Fruit fly (Drosophila melanogaster) whole organism, embryonic: ENCODE measurements around the gene CG5096.

Experiments
- Atf3 ChIP-seq: fragments of 200-800 bp; sonication (Bioruptor generic); optimal IDR thresholded peaks from 3 replicates; lab custom pipeline; 2016; ENCODE audit warnings: missing biosample characterization, missing genetic modification characterization
- CG10267 ChIP-seq: fragments of 200-800 bp; sonication (Bioruptor generic); optimal IDR thresholded peaks from 2 replicates; lab custom pipeline; 2018; ENCODE audit warnings: missing biosample characterization, mild to moderate bottlenecking, missing genetic modification characterization, moderate library complexity
- CG10274 ChIP-seq: fragments of 200-800 bp; sonication (Bioruptor generic); optimal IDR thresholded peaks from 3 replicates; lab custom pipeline; 2017; ENCODE audit warnings: missing biosample characterization, mild to moderate bottlenecking, missing genetic modification characterization
- CG11560 ChIP-seq: fragments of 200-800 bp; sonication (Bioruptor generic); IDR thresholded peaks from 3 replicates; pipeline ENCODE4 v1.3.6; 2022; ENCODE audit warnings: missing biosample characterization, missing genetic modification characterization
- CG11723 ChIP-seq: fragments of 200-800 bp; sonication (Bioruptor generic); optimal IDR thresholded peaks from 2 replicates; lab custom pipeline; 2017; ENCODE audit warnings: missing biosample characterization, mild to moderate bottlenecking, missing genetic modification characterization
- CG12659 ChIP-seq: fragments of 200-800 bp; sonication (Bioruptor generic); optimal IDR thresholded peaks from 3 replicates; lab custom pipeline; 2017; ENCODE audit warnings: mild to moderate bottlenecking, missing biosample characterization, missing genetic modification reagents, missing genetic modification characterization
- CG13287 ChIP-seq: fragments of 200-800 bp; sonication (Bioruptor generic); IDR thresholded peaks from 2 replicates; pipeline ENCODE4 v1.3.6; 2022; ENCODE audit warnings: missing biosample characterization, missing genetic modification characterization; ENCODE audit not compliant: partially characterized antibody
- CG16813 ChIP-seq: fragments of 200-800 bp; sonication (Bioruptor generic); IDR thresholded peaks from 3 replicates; pipeline ENCODE4 v1.3.6; 2022; ENCODE audit warnings: missing biosample characterization, missing genetic modification characterization; ENCODE audit not compliant: partially characterized antibody
- CG17802 ChIP-seq: fragments of 200-800 bp; sonication (Bioruptor generic); optimal IDR thresholded peaks from 2 replicates; lab custom pipeline; 2018; ENCODE audit warnings: missing biosample characterization, mild to moderate bottlenecking, missing genetic modification characterization, moderate library complexity
- CG2116 ChIP-seq: fragments of 200-800 bp; sonication (Bioruptor generic); optimal IDR thresholded peaks from 3 replicates; lab custom pipeline; 2018; ENCODE audit warnings: missing biosample characterization, mild to moderate bottlenecking, missing genetic modification characterization
- CG2678 ChIP-seq: fragments of 200-800 bp; sonication (Bioruptor generic); optimal IDR thresholded peaks from 3 replicates; lab custom pipeline; 2019; ENCODE audit warnings: missing biosample characterization, mild to moderate bottlenecking, missing genetic modification characterization, moderate library complexity
- CG30020 ChIP-seq: fragments of 200-800 bp; optimal IDR thresholded peaks from 2 replicates; lab custom pipeline; 2019; ENCODE audit warnings: missing biosample characterization, mild to moderate bottlenecking, missing genetic modification characterization, moderate library complexity
- CG3065 ChIP-seq: fragments of 200-800 bp; sonication (Bioruptor generic); optimal IDR thresholded peaks from 2 replicates; lab custom pipeline; 2016; ENCODE audit warnings: missing biosample characterization, missing genetic modification characterization
- CG31388 ChIP-seq: fragments of 200-800 bp; sonication (Bioruptor generic); optimal IDR thresholded peaks from 2 replicates; lab custom pipeline; 2016; ENCODE audit warnings: missing biosample characterization, missing genetic modification characterization
- CG3163 ChIP-seq: fragments of 200-800 bp; sonication (Bioruptor generic); optimal IDR thresholded peaks from 3 replicates; lab custom pipeline; 2016; ENCODE audit warnings: missing biosample characterization, missing genetic modification characterization
- CG33557 ChIP-seq: fragments of 200-800 bp; sonication (Bioruptor generic); optimal IDR thresholded peaks from 2 replicates; lab custom pipeline; 2019; ENCODE audit warnings: missing biosample characterization, mild to moderate bottlenecking, missing genetic modification characterization, moderate library complexity
- CG3995 ChIP-seq: fragments of 200-800 bp; sonication (Bioruptor generic); optimal IDR thresholded peaks from 3 replicates; lab custom pipeline; 2016; ENCODE audit warnings: missing biosample characterization, missing genetic modification characterization
- CG4617 ChIP-seq: fragments of 200-800 bp; sonication (Bioruptor generic); optimal IDR thresholded peaks from 3 replicates; lab custom pipeline; 2016; ENCODE audit warnings: missing biosample characterization, missing genetic modification characterization, borderline replicate concordance
- CG6254 ChIP-seq: fragments of 200-800 bp; sonication (Bioruptor generic); optimal IDR thresholded peaks from 3 replicates; lab custom pipeline; 2017; ENCODE audit warnings: mild to moderate bottlenecking, missing biosample characterization, missing genetic modification reagents, missing genetic modification characterization
- Dll ChIP-seq: fragments of 200-800 bp; sonication (Bioruptor generic); IDR thresholded peaks from 4 replicates; pipeline ENCODE4 v1.3.6; 2022; ENCODE audit warnings: missing biosample characterization, missing genetic modification characterization; ENCODE audit not compliant: partially characterized antibody
- Doc3 ChIP-seq: fragments of 200-800 bp; sonication (Bioruptor generic); IDR thresholded peaks from 3 replicates; pipeline ENCODE4 v1.3.6; 2022; ENCODE audit warnings: missing biosample characterization, missing genetic modification characterization; ENCODE audit not compliant: partially characterized antibody
- Dref ChIP-seq: fragments of 200-800 bp; sonication (Bioruptor generic); IDR thresholded peaks from 2 replicates; pipeline ENCODE4 v1.3.6; 2022; ENCODE audit warnings: missing biosample characterization, missing genetic modification characterization
- HLH54F ChIP-seq: fragments of 200-800 bp; sonication (Bioruptor generic); optimal IDR thresholded peaks from 3 replicates; lab custom pipeline; 2016; ENCODE audit warnings: missing biosample characterization, missing genetic modification characterization
- HmgD ChIP-seq: fragments of 200-800 bp; sonication (Bioruptor generic); optimal IDR thresholded peaks from 3 replicates; lab custom pipeline; 2016; ENCODE audit warnings: missing biosample characterization, missing genetic modification characterization
- Hr39 ChIP-seq: fragments of >200 bp; optimal IDR thresholded peaks from 2 replicates; lab custom pipeline; 2017
- MBD-R2 ChIP-seq: fragments of 200-800 bp; sonication (Bioruptor generic); IDR thresholded peaks from 2 replicates; pipeline ENCODE4 v1.3.6; 2022; ENCODE audit warnings: missing biosample characterization, missing genetic modification characterization
- Scr ChIP-seq: fragments of 200-800 bp; sonication (Bioruptor generic); IDR thresholded peaks from 2 replicates; pipeline ENCODE4 v1.3.6; 2022; ENCODE audit warnings: missing biosample characterization, missing genetic modification characterization; ENCODE audit not compliant: partially characterized antibody
- Sry-β ChIP-seq: fragments of 200-800 bp; sonication (Bioruptor generic); optimal IDR thresholded peaks from 2 replicates; lab custom pipeline; 2018; ENCODE audit warnings: missing biosample characterization, mild to moderate bottlenecking, missing genetic modification characterization, moderate library complexity
- Sry-δ ChIP-seq: fragments of 200-800 bp; sonication (Bioruptor generic); optimal IDR thresholded peaks from 2 replicates; lab custom pipeline; 2016; ENCODE audit warnings: missing biosample characterization, missing genetic modification characterization
- Trl ChIP-seq, 3 experiments: fragments of >200 bp in 2 of 3; fragments of 200-800 bp in 1 of 3; sonication (Bioruptor generic) in 1 of 3; optimal IDR thresholded peaks; 2 replicates in 1 of 3; 3 replicates in 2 of 3; lab custom pipeline; 2016 to 2017; ENCODE audit warnings: missing biosample characterization in 1 of 3, missing genetic modification characterization in 1 of 3
- YL-1 ChIP-seq: fragments of 200-800 bp; sonication (Bioruptor generic); optimal IDR thresholded peaks from 3 replicates; lab custom pipeline; 2017; ENCODE audit warnings: missing biosample characterization, mild to moderate bottlenecking, missing genetic modification characterization
- amos ChIP-seq: fragments of 200-800 bp; sonication (Bioruptor generic); IDR thresholded peaks from 2 replicates; pipeline ENCODE4 v1.3.6; 2022; ENCODE audit warnings: missing biosample characterization, missing genetic modification characterization; ENCODE audit not compliant: partially characterized antibody
- bab2 ChIP-seq: fragments of 200-800 bp; sonication (Bioruptor generic); optimal IDR thresholded peaks from 2 replicates; lab custom pipeline; 2016; ENCODE audit warnings: missing biosample characterization, missing genetic modification characterization
- br ChIP-seq: fragments of >200 bp; optimal IDR thresholded peaks from 2 replicates; lab custom pipeline; 2017
- gro ChIP-seq: fragments of 200-800 bp; sonication (Bioruptor generic); optimal IDR thresholded peaks from 2 replicates; lab custom pipeline; 2016; ENCODE audit warnings: missing biosample characterization, missing genetic modification characterization
- insv ChIP-seq, 2 experiments: fragments of 200-800 bp; sonication (Bioruptor generic); optimal IDR thresholded peaks; 3 replicates each; lab custom pipeline; 2016 to 2018; ENCODE audit warnings: missing biosample characterization in 2 of 2, missing genetic modification characterization in 2 of 2
- inv ChIP-seq: fragments of 200-800 bp; sonication (Bioruptor generic); IDR thresholded peaks from 2 replicates; pipeline ENCODE4 v1.3.6; 2022; ENCODE audit warnings: missing biosample characterization, missing genetic modification characterization; ENCODE audit not compliant: partially characterized antibody
- nerfin-2 ChIP-seq: fragments of 200-800 bp; sonication (Bioruptor generic); IDR thresholded peaks from 2 replicates; pipeline ENCODE4 v1.3.6; 2022; ENCODE audit warnings: missing biosample characterization, missing genetic modification characterization; ENCODE audit not compliant: partially characterized antibody
- odd ChIP-seq: fragments of 200-800 bp; sonication (Bioruptor generic); optimal IDR thresholded peaks from 2 replicates; lab custom pipeline; 2017; ENCODE audit warnings: missing biosample characterization, mild to moderate bottlenecking, missing genetic modification characterization
- pfk ChIP-seq: fragments of 200-800 bp; sonication (Bioruptor generic); optimal IDR thresholded peaks from 2 replicates; lab custom pipeline; 2018; ENCODE audit warnings: missing biosample characterization, mild to moderate bottlenecking, missing genetic modification characterization, moderate library complexity
- phol ChIP-seq: fragments of 200-800 bp; sonication (Bioruptor generic); optimal IDR thresholded peaks from 3 replicates; lab custom pipeline; 2018; ENCODE audit warnings: missing biosample characterization, mild to moderate bottlenecking, missing genetic modification characterization, moderate library complexity
- rib ChIP-seq: fragments of 200-800 bp; sonication (Bioruptor generic); IDR thresholded peaks from 2 replicates; pipeline ENCODE4 v1.3.6; 2022; ENCODE audit warnings: missing biosample characterization, missing genetic modification characterization
- row ChIP-seq: fragments of 200-800 bp; sonication (Bioruptor generic); IDR thresholded peaks from 3 replicates; pipeline ENCODE4 v1.3.6; 2022; ENCODE audit warnings: missing biosample characterization, missing genetic modification characterization
- sna ChIP-seq: fragments of 200-800 bp; sonication (Bioruptor generic); IDR thresholded peaks from 2 replicates; pipeline ENCODE4 v1.3.6; 2022; ENCODE audit warnings: missing biosample characterization, missing genetic modification characterization; ENCODE audit not compliant: partially characterized antibody
- twi ChIP-seq: fragments of 200-800 bp; optimal IDR thresholded peaks from 2 replicates; lab custom pipeline; 2019; ENCODE audit warnings: missing biosample characterization, mild to moderate bottlenecking, missing genetic modification characterization, moderate library complexity
- unc-4 ChIP-seq: fragments of 200-800 bp; sonication (Bioruptor generic); IDR thresholded peaks from 2 replicates; pipeline ENCODE4 v1.3.6; 2022; ENCODE audit warnings: missing biosample characterization, missing genetic modification characterization; ENCODE audit not compliant: partially characterized antibody
- vnd ChIP-seq: fragments of 200-800 bp; sonication (Bioruptor generic); IDR thresholded peaks from 3 replicates; pipeline ENCODE4 v1.3.6; 2022; ENCODE audit warnings: missing biosample characterization, missing genetic modification characterization; ENCODE audit not compliant: partially characterized antibody
- wek ChIP-seq: fragments of 200-800 bp; sonication (Bioruptor generic); optimal IDR thresholded peaks from 3 replicates; lab custom pipeline; 2018; ENCODE audit warnings: missing biosample characterization, mild to moderate bottlenecking, missing genetic modification characterization, moderate library complexity

CG5096 gene

dm6 chr2L:10403803-10404315, 21.8 kb downstream of the CG5096 start (continued):
- TF ChIP-seq CG13287 (GFP tag; lab: Robert Waterston, UW) (peak; percentile 62), CG4617 (GFP tag; lab: Kevin White, UChicago) (peak; percentile 57), Trl (optimal IDR thresholded peaks at IDR 0.05; lab: Kevin White, UChicago) (no peak), Trl (GFP tag; optimal IDR thresholded peaks at IDR 0.05; lab: Kevin White, UChicago) (no peak), HLH54F (GFP tag; lab: Kevin White, UChicago) (no peak), CG30020 (peak; percentile 95), amos (GFP tag; lab: Robert Waterston, UW) (peak; percentile 21; the same call in 1 of the 2 replicates), CG2116 (GFP tag; lab: Kevin White, UChicago) (peak; percentile 72), br (lab: Kevin White, UChicago) (no peak), Dref (peak; percentile 67), YL-1 (peak; percentile 45), nerfin-2 (GFP tag; lab: Robert Waterston, UW) (no peak), insv (GFP tag; optimal IDR thresholded peaks at IDR 0.05; lab: Kevin White, UChicago) (no peak), phol (tag; lab: Kevin White, UChicago) (peak; percentile 13), pfk (peak; percentile 92), Sry-δ (GFP tag; lab: Kevin White, UChicago) (peak; percentile 52), CG31388 (GFP tag; lab: Kevin White, UChicago) (no peak), CG6254 (GFP tag; lab: Kevin White, UChicago) (no peak), Sry-β (GFP tag; lab: Kevin White, UChicago) (peak; percentile 54), CG16813 (GFP tag; lab: Robert Waterston, UW) (peak; percentile 45; the same call in 1 of the 3 replicates), CG10274 (GFP tag; lab: Kevin White, UChicago) (no peak), Atf3 (GFP tag; lab: Kevin White, UChicago) (no peak), Scr (GFP tag; lab: Robert Waterston, UW) (peak; percentile 63), odd (GFP tag; lab: Kevin White, UChicago) (no peak), bab2 (GFP tag; lab: Kevin White, UChicago) (no peak), Hr39 (no peak), CG3065 (GFP tag; lab: Kevin White, UChicago) (peak; percentile 95), inv (GFP tag; lab: Robert Waterston, UW) (0 out of 2 replicates have a peak, but pooled peaks have one; percentile 22), rib (GFP tag; lab: Robert Waterston, UW) (no peak), row (GFP tag; lab: Robert Waterston, UW) (peak; percentile 60), CG3163 (GFP tag; lab: Kevin White, UChicago) (no peak), CG2678 (tag; lab: Kevin White, UChicago) (no peak), twi (tag; lab: Kevin White, UChicago) (no peak), MBD-R2 (GFP tag; lab: Robert Waterston, UW) (peak; percentile 52), gro (no peak), Dll (peak; percentile 63), CG33557 (GFP tag; lab: Kevin White, UChicago) (no peak), sna (GFP tag; lab: Robert Waterston, UW) (peak; percentile 58; the same call in 1 of the 2 replicates), HmgD (GFP tag; lab: Kevin White, UChicago) (no peak), CG3995 (GFP tag; lab: Kevin White, UChicago) (peak; percentile 60), Doc3 (0 out of 3 replicates have a peak, but pooled peaks have one; percentile 38), vnd (GFP tag; lab: Robert Waterston, UW) (0 out of 3 replicates have a peak, but pooled peaks have one; percentile 38), CG11560 (tag; lab: Robert Waterston, UW) (no peak), CG17802 (tag; lab: Kevin White, UChicago) (peak; percentile 25), unc-4 (peak; percentile 56; the same call in 1 of the 2 replicates), CG12659 (peak; percentile 57), wek (GFP tag; lab: Kevin White, UChicago) (no peak), CG10267 (tag; lab: Kevin White, UChicago) (peak; percentile 15), CG11723 (GFP tag; lab: Kevin White, UChicago) (peak; percentile 49)
